Worm (Caenorhabditis elegans) whole organism, L4 larva: ENCODE measurements around the gene C06A6.4.

Source experiments
- F26F4.8 ChIP-seq: fragments of 200-800 bp; sonication (Bioruptor generic); conservative IDR thresholded peaks from 2 replicates; pipeline ENCODE4 v1.3.6; 2022; ENCODE audit warnings: missing genetic modification characterization, missing compliant biosample characterization
- F37D6.2 ChIP-seq: sonication (generic microtip); optimal IDR thresholded peaks from 2 replicates; lab custom pipeline; 2016; ENCODE audit warnings: mild to moderate bottlenecking, missing genetic modification characterization, missing compliant biosample characterization
- F49E8.2 ChIP-seq: sonication (generic microtip); optimal IDR thresholded peaks from 2 replicates; lab custom pipeline; 2016; ENCODE audit warnings: missing compliant biosample characterization, mild to moderate bottlenecking, missing genetic modification characterization, borderline replicate concordance
- T20F7.1 ChIP-seq: fragments of 200-800 bp; sonication (Bioruptor generic); optimal IDR thresholded peaks from 2 replicates; lab custom pipeline; 2018; ENCODE audit warnings: mild to moderate bottlenecking, missing genetic modification characterization, missing compliant biosample characterization
- ZK337.2 ChIP-seq: fragments of 200-800 bp; sonication (Bioruptor generic); IDR thresholded peaks from 2 replicates; pipeline ENCODE4 v1.3.6; 2022; ENCODE audit warnings: missing genetic modification reagents, missing genetic modification characterization, missing compliant biosample characterization
- aly-2 ChIP-seq: sonication (generic microtip); optimal IDR thresholded peaks from 2 replicates; lab custom pipeline; 2018; ENCODE audit warnings: missing biosample characterization, missing genetic modification characterization
- arid-1 ChIP-seq: fragments of 200-800 bp; sonication (Bioruptor generic); conservative IDR thresholded peaks from 2 replicates; pipeline ENCODE4 v1.3.6; 2022; ENCODE audit warnings: missing genetic modification reagents, missing genetic modification characterization, missing compliant biosample characterization
- ceh-28 ChIP-seq: fragments of 150-350 bp; optimal IDR thresholded peaks from 2 replicates; lab custom pipeline; 2014; ENCODE audit warnings: missing biosample characterization, missing genetic modification reagents, missing genetic modification characterization
- ceh-32 ChIP-seq: sonication (generic microtip); optimal IDR thresholded peaks from 2 replicates; lab custom pipeline; 2016; ENCODE audit warnings: mild to moderate bottlenecking, missing genetic modification characterization, missing compliant biosample characterization; ENCODE audit not compliant: poor library complexity
- ceh-62 ChIP-seq: sonication (generic microtip); optimal IDR thresholded peaks from 2 replicates; lab custom pipeline; 2017; ENCODE audit warnings: missing biosample characterization, missing genetic modification characterization
- ctbp-1 ChIP-seq: fragments of 200-800 bp; sonication (Bioruptor generic); IDR thresholded peaks from 2 replicates; pipeline ENCODE4 v1.3.6; 2022; ENCODE audit warnings: missing genetic modification reagents, missing genetic modification characterization, missing compliant biosample characterization
- daf-12 ChIP-seq: fragments of 150-350 bp; optimal IDR thresholded peaks from 2 replicates; lab custom pipeline; 2014; ENCODE audit warnings: missing biosample characterization, missing genetic modification reagents, missing genetic modification characterization
- daf-16 ChIP-seq, 3 experiments: sonication (generic microtip); optimal IDR thresholded peaks; 2 replicates each; lab custom pipeline; 2016 to 2017; ENCODE audit warnings: missing genetic modification characterization in 3 of 3, missing genetic modification reagents in 3 of 3, mild to moderate bottlenecking in 2 of 3, missing compliant biosample characterization in 2 of 3, missing biosample characterization in 1 of 3, moderate library complexity in 1 of 3
- dmd-6 ChIP-seq: fragments of 200-800 bp; sonication (Bioruptor generic); IDR thresholded peaks from 2 replicates; pipeline ENCODE4 v1.3.6; 2022; ENCODE audit warnings: missing genetic modification reagents, missing genetic modification characterization, missing compliant biosample characterization
- dpl-1 ChIP-seq: fragments of 150-350 bp; optimal IDR thresholded peaks from 2 replicates; lab custom pipeline; 2014; ENCODE audit warnings: missing biosample characterization, missing genetic modification reagents, missing genetic modification characterization
- egl-27 ChIP-seq: sonication (generic microtip); optimal IDR thresholded peaks from 3 replicates; lab custom pipeline; 2017; ENCODE audit warnings: missing biosample characterization, missing genetic modification reagents, missing genetic modification characterization
- fkh-10 ChIP-seq: fragments of 150-350 bp; optimal IDR thresholded peaks from 2 replicates; lab custom pipeline; 2014; ENCODE audit warnings: missing biosample characterization, missing genetic modification reagents, missing genetic modification characterization
- hif-1 ChIP-seq, 2 experiments: sonication (generic microtip); optimal IDR thresholded peaks; 2 replicates each; lab custom pipeline; 2016 to 2017; ENCODE audit warnings: missing compliant biosample characterization in 2 of 2, missing genetic modification characterization in 2 of 2, missing genetic modification reagents in 2 of 2, missing genotype in 2 of 2, mild to moderate bottlenecking in 1 of 2
- hlh-11 ChIP-seq: fragments of 200-800 bp; sonication (Bioruptor generic); optimal IDR thresholded peaks from 2 replicates; lab custom pipeline; 2018; ENCODE audit warnings: mild to moderate bottlenecking, missing genetic modification characterization, missing compliant biosample characterization
- hlh-30 ChIP-seq: sonication (generic microtip); optimal IDR thresholded peaks from 2 replicates; lab custom pipeline; 2017; ENCODE audit warnings: antibody characterized with exemption, mild to moderate bottlenecking, missing genetic modification characterization, missing compliant biosample characterization; ENCODE audit not compliant: insufficient read depth
- lin-1 ChIP-seq: fragments of 200-800 bp; sonication (Bioruptor generic); IDR thresholded peaks from 2 replicates; pipeline ENCODE4 v1.3.6; 2022; ENCODE audit warnings: missing genetic modification reagents, missing genetic modification characterization, missing compliant biosample characterization
- lin-13 ChIP-seq: fragments of 150-350 bp; optimal IDR thresholded peaks from 2 replicates; lab custom pipeline; 2014; ENCODE audit warnings: missing biosample characterization, missing genetic modification reagents, missing genetic modification characterization
- lin-38 ChIP-seq: fragments of 200-800 bp; sonication (Bioruptor generic); IDR thresholded peaks from 2 replicates; pipeline ENCODE4 v1.3.6; 2022; ENCODE audit warnings: missing genetic modification reagents, missing genetic modification characterization, missing compliant biosample characterization
- lin-39 ChIP-seq: fragments of 150-350 bp; optimal IDR thresholded peaks from 2 replicates; lab custom pipeline; 2014; ENCODE audit warnings: missing biosample characterization, missing genetic modification reagents, missing genetic modification characterization
- lsy-2 ChIP-seq, 2 experiments: fragments of 150-350 bp in 1 of 2; sonication (generic microtip) in 1 of 2; optimal IDR thresholded peaks; 2 replicates each; lab custom pipeline; 2014 to 2017; ENCODE audit warnings: missing biosample characterization in 2 of 2, missing genetic modification characterization in 2 of 2
- madf-9 ChIP-seq: fragments of 200-800 bp; sonication (Bioruptor generic); conservative IDR thresholded peaks from 2 replicates; pipeline ENCODE4 v1.3.6; 2022; ENCODE audit warnings: missing genetic modification reagents, missing genetic modification characterization, missing compliant biosample characterization
- mxl-3 ChIP-seq: fragments of 200-800 bp; sonication (Bioruptor generic); optimal IDR thresholded peaks from 2 replicates; lab custom pipeline; 2018; ENCODE audit warnings: mild to moderate bottlenecking, missing genetic modification characterization, missing compliant biosample characterization
- nhr-102 ChIP-seq: sonication (generic microtip); optimal IDR thresholded peaks from 2 replicates; lab custom pipeline; 2016; ENCODE audit warnings: mild to moderate bottlenecking, missing genetic modification characterization, moderate library complexity, missing compliant biosample characterization
- nhr-11 ChIP-seq: fragments of 150-350 bp; optimal IDR thresholded peaks from 2 replicates; lab custom pipeline; 2014; ENCODE audit warnings: missing biosample characterization, missing genetic modification characterization
- nhr-237 ChIP-seq: sonication (generic microtip); optimal IDR thresholded peaks from 2 replicates; lab custom pipeline; 2017; ENCODE audit warnings: missing biosample characterization, missing genetic modification characterization
- nhr-25 ChIP-seq: sonication (generic microtip); optimal IDR thresholded peaks from 2 replicates; lab custom pipeline; 2017; ENCODE audit warnings: missing genetic modification characterization, mild to moderate bottlenecking, missing compliant biosample characterization, antibody characterized with exemption, moderate library complexity, borderline replicate concordance; ENCODE audit not compliant: insufficient read depth
- nhr-28 ChIP-seq: fragments of 150-350 bp; optimal IDR thresholded peaks from 2 replicates; lab custom pipeline; 2014; ENCODE audit warnings: missing biosample characterization, missing genetic modification characterization
- nhr-41 ChIP-seq: fragments of 200-800 bp; sonication (Bioruptor generic); IDR thresholded peaks from 2 replicates; pipeline ENCODE4 v1.3.6; 2022; ENCODE audit warnings: missing genetic modification reagents, missing genetic modification characterization, missing compliant biosample characterization
- nhr-42 ChIP-seq: fragments of 200-800 bp; sonication (Bioruptor generic); IDR thresholded peaks from 2 replicates; pipeline ENCODE4 v1.3.6; 2022; ENCODE audit warnings: missing genetic modification characterization, missing compliant biosample characterization
- nhr-48 ChIP-seq: sonication (generic microtip); optimal IDR thresholded peaks from 2 replicates; lab custom pipeline; 2016; ENCODE audit warnings: mild to moderate bottlenecking, missing genetic modification characterization, missing compliant biosample characterization
- nhr-6 ChIP-seq: fragments of 150-350 bp; optimal IDR thresholded peaks from 2 replicates; lab custom pipeline; 2014; ENCODE audit warnings: missing biosample characterization, missing genetic modification characterization
- nhr-77 ChIP-seq: fragments of 150-350 bp; optimal IDR thresholded peaks from 2 replicates; lab custom pipeline; 2014; ENCODE audit warnings: missing biosample characterization, missing genetic modification characterization
- pha-4 ChIP-seq, 2 experiments: fragments of 150-350 bp in 1 of 2; fragments of 200-800 bp in 1 of 2; sonication (Bioruptor generic) in 1 of 2; IDR thresholded peaks in 1 of 2; optimal IDR thresholded peaks in 1 of 2; 2 replicates each; pipeline versions ENCODE4 v1.3.6 to Lab custom; 2014 to 2022; ENCODE audit warnings: missing genetic modification characterization in 2 of 2, missing genetic modification reagents in 2 of 2, missing biosample characterization in 1 of 2, missing compliant biosample characterization in 1 of 2
- php-3 ChIP-seq: fragments of 200-800 bp; sonication (Bioruptor generic); IDR thresholded peaks from 2 replicates; pipeline ENCODE4 v1.3.6; 2022; ENCODE audit warnings: missing genetic modification reagents, missing genetic modification characterization, missing compliant biosample characterization
- pqm-1 ChIP-seq: sonication (generic microtip); optimal IDR thresholded peaks from 2 replicates; lab custom pipeline; 2017; ENCODE audit warnings: missing biosample characterization, missing genetic modification characterization
- spr-1 ChIP-seq: sonication (generic microtip); optimal IDR thresholded peaks from 2 replicates; lab custom pipeline; 2016; ENCODE audit warnings: mild to moderate bottlenecking, missing genetic modification characterization, missing compliant biosample characterization
- tra-1 ChIP-seq: fragments of 200-800 bp; sonication (Bioruptor generic); IDR thresholded peaks from 2 replicates; pipeline ENCODE4 v1.3.6; 2022; ENCODE audit warnings: missing genetic modification reagents, missing genetic modification characterization, missing compliant biosample characterization
- unc-130 ChIP-seq: sonication (generic microtip); optimal IDR thresholded peaks from 2 replicates; lab custom pipeline; 2016; ENCODE audit warnings: missing genetic modification reagents, missing genetic modification characterization, missing compliant biosample characterization
- unc-62 ChIP-seq, 3 experiments: fragments of 150-350 bp in 1 of 3; sonication (generic microtip); optimal IDR thresholded peaks in 2 of 3; peaks in 1 of 3; 1 replicate in 1 of 3; 2 replicates in 2 of 3; lab custom pipeline; 2014 to 2017; ENCODE audit warnings: missing biosample characterization in 3 of 3, missing genetic modification characterization in 3 of 3, missing genetic modification reagents in 3 of 3, missing genotype in 1 of 3
- vab-7 ChIP-seq: fragments of 200-800 bp; sonication (Bioruptor generic); IDR thresholded peaks from 2 replicates; pipeline ENCODE4 v1.3.6; 2022; ENCODE audit warnings: missing genetic modification reagents, missing genetic modification characterization, missing compliant biosample characterization
- ztf-11 ChIP-seq: fragments of 150-350 bp; optimal IDR thresholded peaks from 2 replicates; lab custom pipeline; 2014; ENCODE audit warnings: missing biosample characterization, missing genetic modification characterization
- ztf-7 ChIP-seq: fragments of 150-350 bp; optimal IDR thresholded peaks from 2 replicates; lab custom pipeline; 2014; ENCODE audit warnings: missing biosample characterization, missing genetic modification characterization

Gene C06A6.4

DNA sequence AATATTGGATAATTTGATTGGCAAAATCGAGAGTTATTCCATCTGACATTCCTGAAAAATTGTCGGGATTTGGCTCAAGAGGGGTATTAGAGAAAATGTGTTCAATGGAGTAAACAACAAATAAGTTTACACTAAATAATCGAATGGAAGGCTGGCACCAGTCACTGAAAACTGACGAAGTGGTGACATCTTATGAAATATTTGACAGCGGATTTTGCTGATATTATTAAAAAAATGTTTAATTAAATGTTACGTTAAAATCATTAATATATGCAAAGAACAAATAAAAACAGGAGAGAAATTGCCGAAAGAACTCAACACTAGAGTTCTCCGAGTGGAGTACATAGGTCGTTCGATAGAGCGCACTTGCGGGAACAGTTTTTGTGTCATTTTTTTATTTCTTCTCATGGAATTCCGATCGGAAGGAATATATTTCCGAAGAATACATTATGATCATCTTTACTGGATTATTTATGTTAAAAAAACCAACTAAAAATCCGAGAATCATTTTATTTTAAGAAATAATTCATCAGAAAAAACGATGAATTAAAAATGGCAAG is 43.5 kb downstream of the C06A6.4 start, which contains the start of gene tag-322 (continued):
- TF ChIP-seq lsy-2 (tag; optimal IDR thresholded peaks at IDR 0.05; lab: Kevin White, UChicago) (peak; percentile 32 to 92), arid-1 (GFP tag; lab: Robert Waterston, UW) (0 out of 2 replicates have a peak, but pooled peaks have one; percentile 32), pha-4 (GFP tag; IDR thresholded peaks at IDR 0.05; lab: Robert Waterston, UW) (no peak), pha-4 (tag; optimal IDR thresholded peaks at IDR 0.05; lab: Kevin White, UChicago) (peak; percentile 18), ctbp-1 (GFP tag; lab: Robert Waterston, UW) (no peak), hif-1 (tag; optimal IDR thresholded peaks at IDR 0.05; lab: Kevin White, UChicago) (peak in 1 of 2 experiments; percentile 4), ceh-62 (no peak), tra-1 (GFP tag; lab: Robert Waterston, UW) (no peak), dpl-1 (peak; percentile 71), nhr-102 (tag; lab: Kevin White, UChicago) (peak; percentile 42), daf-16 (GFP tag; optimal IDR thresholded peaks at IDR 0.05; lab: Kevin White, UChicago) (peak in 1 of 2 experiments; percentile 32), daf-16 (tag; optimal IDR thresholded peaks at IDR 0.05; lab: Kevin White, UChicago) (peak; percentile 45), unc-130 (GFP tag; lab: Kevin White, UChicago) (no peak), fkh-10 (GFP tag; lab: Kevin White, UChicago) (no peak), lin-38 (GFP tag; lab: Robert Waterston, UW) (peak; percentile 96), nhr-6 (tag; lab: Kevin White, UChicago) (peak; percentile 31), mxl-3 (GFP tag; lab: Kevin White, UChicago) (no peak), lin-13 (peak; percentile 21), nhr-77 (tag; lab: Kevin White, UChicago) (peak; percentile 42), F26F4.8 (GFP tag; lab: Robert Waterston, UW) (no peak), php-3 (GFP tag; lab: Robert Waterston, UW) (no peak), ztf-11 (tag; lab: Kevin White, UChicago) (no peak), pqm-1 (tag; lab: Kevin White, UChicago) (no peak), daf-12 (tag; lab: Kevin White, UChicago) (no peak), vab-7 (no peak), nhr-11 (tag; lab: Kevin White, UChicago) (no peak)

DNA sequence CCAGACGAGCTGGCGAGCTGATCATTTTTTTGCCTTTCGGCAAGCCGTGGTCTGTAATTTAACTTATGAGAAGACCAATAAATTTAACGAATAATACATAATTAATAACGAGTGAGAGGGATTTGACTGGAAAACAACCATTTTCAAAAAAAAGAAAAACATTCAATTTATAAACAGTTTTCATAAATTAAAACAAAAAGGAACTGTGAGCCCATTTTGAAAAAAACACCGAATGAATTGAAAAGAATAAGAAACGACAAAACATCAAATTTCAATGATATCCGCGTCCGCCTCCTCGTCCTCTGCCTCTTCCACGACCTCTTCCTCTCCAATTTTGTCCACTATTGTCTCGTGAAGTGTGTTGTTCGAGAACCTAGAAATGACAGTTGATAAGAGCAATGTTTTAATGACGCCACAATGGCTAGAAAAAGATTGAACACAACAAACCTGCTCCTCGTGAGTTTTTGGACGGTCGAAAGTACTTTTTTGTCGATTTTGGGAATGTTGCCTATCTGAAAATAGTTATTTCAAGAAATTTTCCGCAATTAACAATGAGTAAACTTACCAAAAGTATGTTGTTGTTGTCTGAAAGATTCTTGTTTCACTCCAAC is 45.2 kb downstream of the C06A6.4 start, which contains the start of gene tag-321:
Gene tag-321 (minus strand): TSS at position 51 of the 611 bp plus-strand sequence.
- no peak for TF ChIP-seq spr-1 (tag; lab: Kevin White, UChicago)
- TF ChIP-seq dmd-6 (GFP tag; lab: Robert Waterston, UW), result peak; percentile 60
- no peak for TF ChIP-seq nhr-237 (tag; lab: Kevin White, UChicago)
- no peak for TF ChIP-seq ZK337.2 (GFP tag; lab: Robert Waterston, UW)
- TF ChIP-seq ceh-28 (tag; lab: Kevin White, UChicago), result no peak
- no peak for TF ChIP-seq nhr-25
- TF ChIP-seq nhr-28 (tag; lab: Kevin White, UChicago), result peak; percentile 75
- TF ChIP-seq hlh-30 (tag; lab: Kevin White, UChicago), result peak; percentile 49
- no peak for TF ChIP-seq lin-1
- no peak for TF ChIP-seq F49E8.2
- no peak for TF ChIP-seq ceh-32
- no peak for TF ChIP-seq unc-62 (GFP tag; optimal IDR thresholded peaks at IDR 0.05 in 1 of 2; lab: Kevin White, UChicago)
- no peak for TF ChIP-seq unc-62 (tag; optimal IDR thresholded peaks at IDR 0.05; lab: Kevin White, UChicago)
- no peak for TF ChIP-seq ztf-7
- TF ChIP-seq hlh-11 (tag; lab: Kevin White, UChicago), result peak; percentile 36
- TF ChIP-seq madf-9 (GFP tag; lab: Robert Waterston, UW), result no peak
- no peak for TF ChIP-seq T20F7.1
- TF ChIP-seq nhr-41 (GFP tag; lab: Robert Waterston, UW), result no peak
- no peak for TF ChIP-seq lin-39
- TF ChIP-seq F37D6.2 (tag; lab: Kevin White, UChicago), result no peak
- no peak for TF ChIP-seq nhr-11 (tag; lab: Kevin White, UChicago)
- TF ChIP-seq daf-16 (GFP tag; optimal IDR thresholded peaks at IDR 0.05; lab: Kevin White, UChicago), result no peak
- TF ChIP-seq daf-16 (tag; optimal IDR thresholded peaks at IDR 0.05; lab: Kevin White, UChicago), result peak; percentile 82
- TF ChIP-seq nhr-42 (GFP tag; lab: Robert Waterston, UW), result no peak
- TF ChIP-seq egl-27 (tag; lab: Kevin White, UChicago), result no peak
- TF ChIP-seq aly-2, result no peak
- no peak for TF ChIP-seq nhr-48 (tag; lab: Kevin White, UChicago)
